Worm (Caenorhabditis elegans): ENCODE measurements around the gene aexr-1.
A peak's percentile ranks its signal among the peaks of the same experiment; 100 is the strongest.

aexr-1 gene

ce11 chrX:6668911-6669310, 33.8 kb upstream of the aexr-1 start, which contains the start of gene nhr-137:
TSS of gene nhr-137 (minus strand) at chrX:6669011.
- no peak for TF ChIP-seq nhr-2 (tag; optimal IDR thresholded peaks at IDR 0.05)
- TF ChIP-seq hlh-1 (tag; optimal IDR thresholded peaks at IDR 0.05): no peak
- TF ChIP-seq nhr-28 (tag; optimal IDR thresholded peaks at IDR 0.05): no peak
- no peak for TF ChIP-seq ceh-43 (GFP tag; optimal IDR thresholded peaks at IDR 0.05)
- no peak for TF ChIP-seq nhr-12 (tag; optimal IDR thresholded peaks at IDR 0.05)
- no peak for TF ChIP-seq nhr-237 (tag; optimal IDR thresholded peaks at IDR 0.05)
- no peak for TF ChIP-seq tbx-8 (GFP tag; optimal IDR thresholded peaks at IDR 0.05)
- TF ChIP-seq ces-1 (GFP tag; optimal IDR thresholded peaks at IDR 0.05): no peak
- TF ChIP-seq flh-1 (GFP tag; optimal IDR thresholded peaks at IDR 0.05): no peak
- no peak for TF ChIP-seq lin-32 (GFP tag; optimal IDR thresholded peaks at IDR 0.05)
- no peak for TF ChIP-seq elt-3 (tag; optimal IDR thresholded peaks at IDR 0.05)
- no peak for TF ChIP-seq lin-13 (tag; optimal IDR thresholded peaks at IDR 0.05)
- TF ChIP-seq drap-1 (GFP tag; optimal IDR thresholded peaks at IDR 0.05): no peak

DNA sequence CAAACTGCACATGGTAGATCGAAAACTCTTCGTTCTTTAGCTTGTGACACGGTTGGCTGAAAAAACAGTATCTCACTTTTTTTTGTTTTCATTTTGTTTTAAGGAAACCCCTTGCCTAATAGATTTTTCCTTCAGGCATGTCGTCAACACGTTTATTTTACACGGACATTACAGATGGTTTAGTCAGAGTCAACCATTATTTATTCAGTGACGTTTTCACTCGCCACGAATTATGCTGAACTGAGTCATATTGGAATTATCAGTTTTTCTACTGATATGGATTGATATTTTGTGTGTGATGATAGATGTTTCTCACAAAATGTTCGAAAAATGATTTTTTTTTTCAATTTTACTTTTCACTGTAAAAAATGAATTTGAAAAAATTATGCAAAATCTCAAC, 32.4 kb upstream of the aexr-1 start:
- TF ChIP-seq zip-8 (tag; optimal IDR thresholded peaks at IDR 0.05): no peak
- TF ChIP-seq mls-2 (tag; optimal IDR thresholded peaks at IDR 0.05): no peak
- TF ChIP-seq nhr-2 (tag; optimal IDR thresholded peaks at IDR 0.05): no peak
- no peak for TF ChIP-seq ces-1 (GFP tag; optimal IDR thresholded peaks at IDR 0.05)
- TF ChIP-seq nhr-12 (tag; optimal IDR thresholded peaks at IDR 0.05): no peak
- TF ChIP-seq ztf-11 (tag; optimal IDR thresholded peaks at IDR 0.05): no peak
- TF ChIP-seq tbx-8 (GFP tag; optimal IDR thresholded peaks at IDR 0.05): no peak

DNA sequence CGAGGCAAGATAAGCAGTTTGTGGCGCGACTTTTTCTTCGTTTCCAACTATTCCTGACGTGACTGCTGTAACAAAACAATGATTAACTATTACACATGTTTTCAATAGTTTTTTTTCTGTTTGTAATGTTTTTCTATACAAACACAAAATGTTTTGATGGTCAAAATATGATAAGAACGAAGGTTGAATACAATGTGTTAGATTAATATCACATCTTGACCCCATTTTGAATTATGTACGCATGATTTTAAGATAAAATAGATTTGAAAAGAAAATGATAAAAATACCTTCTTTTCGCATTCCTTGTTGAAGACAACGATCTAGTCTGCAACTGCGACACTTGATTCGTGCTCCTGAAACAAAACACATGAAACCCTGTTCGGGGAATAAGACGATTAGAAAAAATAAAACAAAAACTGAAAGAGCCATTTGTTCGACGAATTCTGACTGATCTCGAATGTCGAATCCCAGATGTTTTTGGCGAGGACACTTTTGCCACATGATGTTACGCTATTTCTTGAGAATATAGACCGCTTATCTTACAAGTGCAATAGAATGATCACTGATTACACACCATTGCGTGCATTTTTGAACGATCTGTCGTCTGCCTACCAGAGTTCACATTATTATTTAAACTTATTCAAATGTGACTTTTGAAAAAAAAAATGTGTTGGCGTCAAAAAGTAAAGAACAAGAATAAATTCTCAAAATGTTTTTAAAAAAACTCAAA, 30.2 kb upstream of the aexr-1 start:
- TF ChIP-seq elt-1 (tag; optimal IDR thresholded peaks at IDR 0.05; ENCODE audit: borderline replicate concordance, insufficient read depth) (peak; percentile 51), sem-2 (GFP tag; optimal IDR thresholded peaks at IDR 0.05) (no peak)

DNA sequence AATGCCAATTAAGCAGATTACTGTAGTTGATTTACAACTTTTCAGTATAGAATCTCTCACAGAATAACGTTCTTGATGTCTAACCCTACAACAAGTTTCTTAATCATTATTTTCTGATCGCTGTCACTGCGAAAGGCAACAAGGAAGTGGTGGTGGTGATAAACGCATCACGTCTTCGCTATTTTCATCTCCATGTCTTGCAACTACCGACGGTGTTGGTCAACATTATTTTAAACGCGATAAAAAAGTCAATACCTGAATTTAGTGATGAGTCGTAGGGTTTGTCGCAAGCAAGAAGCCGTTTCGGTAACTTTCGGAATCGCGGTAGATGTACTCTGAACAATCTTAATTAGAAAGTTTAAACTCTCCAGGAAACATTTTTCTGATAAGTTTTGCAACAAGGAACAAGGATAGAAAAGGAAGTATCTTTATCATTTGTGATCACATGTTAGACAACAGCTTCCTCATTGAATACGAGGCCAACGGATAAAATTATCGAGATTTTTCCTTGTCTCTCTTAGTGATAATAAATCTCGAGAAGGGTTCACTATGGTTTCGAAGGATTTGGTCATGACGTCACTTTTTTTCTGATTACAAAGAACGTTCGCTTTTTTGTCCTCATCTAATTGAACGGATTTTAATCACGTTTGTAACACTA, 28.8 kb upstream of the aexr-1 start:
- TF ChIP-seq ceh-83 (GFP tag; optimal IDR thresholded peaks at IDR 0.05) (no peak), M03D4.4 (tag; optimal IDR thresholded peaks at IDR 0.05) (no peak), zip-8 (tag; optimal IDR thresholded peaks at IDR 0.05) (no peak), sem-2 (GFP tag; optimal IDR thresholded peaks at IDR 0.05) (no peak), sptf-1 (tag; optimal IDR thresholded peaks at IDR 0.05) (no peak), cnd-1 (tag; optimal IDR thresholded peaks at IDR 0.05) (no peak), unc-120 (tag; optimal IDR thresholded peaks at IDR 0.05; ENCODE audit: poor library complexity, severe bottlenecking) (no peak), unc-62 (GFP tag; optimal IDR thresholded peaks at IDR 0.05) (no peak), pha-4 (tag; optimal IDR thresholded peaks at IDR 0.05) (no peak), lin-32 (GFP tag; optimal IDR thresholded peaks at IDR 0.05) (no peak), drap-1 (GFP tag; optimal IDR thresholded peaks at IDR 0.05) (no peak), ces-1 (GFP tag; optimal IDR thresholded peaks at IDR 0.05) (no peak), ceh-43 (GFP tag; optimal IDR thresholded peaks at IDR 0.05) (no peak), flh-1 (GFP tag; optimal IDR thresholded peaks at IDR 0.05) (no peak)

ce11 chrX:6662267-6662666, 27.2 kb upstream of the aexr-1 start:
- TF ChIP-seq nhr-12 (tag; optimal IDR thresholded peaks at IDR 0.05) (no peak), drap-1 (GFP tag; optimal IDR thresholded peaks at IDR 0.05) (no peak), nhr-76 (tag; optimal IDR thresholded peaks at IDR 0.05) (no peak), sem-2 (GFP tag; optimal IDR thresholded peaks at IDR 0.05) (no peak), cnd-1 (tag; optimal IDR thresholded peaks at IDR 0.05) (no peak), ceh-39 (tag; optimal IDR thresholded peaks at IDR 0.05) (no peak)

ce11 chrX:6656770-6657169, 21.7 kb upstream of the aexr-1 start:
- no peak for TF ChIP-seq mep-1 (tag; optimal IDR thresholded peaks at IDR 0.05)
- TF ChIP-seq bed-3 (GFP tag; optimal IDR thresholded peaks at IDR 0.05): no peak
- no peak for TF ChIP-seq pha-4 (tag; optimal IDR thresholded peaks at IDR 0.05)
- no peak for TF ChIP-seq lin-32 (GFP tag; optimal IDR thresholded peaks at IDR 0.05)
- no peak for TF ChIP-seq nhr-2 (tag; optimal IDR thresholded peaks at IDR 0.05)
- no peak for TF ChIP-seq ham-2 (GFP tag; optimal IDR thresholded peaks at IDR 0.05)
- TF ChIP-seq lin-13 (tag; optimal IDR thresholded peaks at IDR 0.05): no peak
